Worm (Caenorhabditis elegans) whole organism, L1 larva: ENCODE data around the gene act-5.

Experiments
- C16A3.4 ChIP-seq: fragments of 150-350 bp; optimal IDR thresholded peaks from 2 replicates; lab custom pipeline; 2014; ENCODE audit warnings: missing biosample characterization, missing genetic modification characterization
- F16B12.6 ChIP-seq: fragments of 150-350 bp; optimal IDR thresholded peaks from 2 replicates; lab custom pipeline; 2014; ENCODE audit warnings: missing biosample characterization, missing genetic modification characterization
- alr-1 ChIP-seq: fragments of 200-800 bp; sonication (Bioruptor generic); optimal IDR thresholded peaks from 2 replicates; lab custom pipeline; 2018; ENCODE audit warnings: borderline replicate concordance, mild to moderate bottlenecking, missing genetic modification characterization, missing compliant biosample characterization
- aly-2 ChIP-seq: fragments of 150-350 bp; optimal IDR thresholded peaks from 2 replicates; lab custom pipeline; 2014; ENCODE audit warnings: missing biosample characterization, missing genetic modification characterization
- ama-1 ChIP-seq: fragments of 150-350 bp; optimal IDR thresholded peaks from 2 replicates; lab custom pipeline; 2014
- ceh-8 ChIP-seq: fragments of 200-800 bp; sonication (Bioruptor generic); optimal IDR thresholded peaks from 2 replicates; lab custom pipeline; 2018; ENCODE audit warnings: mild to moderate bottlenecking, missing genetic modification characterization, moderate library complexity, missing compliant biosample characterization
- ceh-82 ChIP-seq, 3 experiments: fragments of 150-350 bp in 1 of 3; sonication (generic microtip) in 2 of 3; optimal IDR thresholded peaks; 2 replicates each; lab custom pipeline; 2014 to 2017; ENCODE audit warnings: missing biosample characterization in 3 of 3, missing genetic modification characterization in 3 of 3
- ceh-88 ChIP-seq: fragments of 200-800 bp; sonication (Bioruptor generic); IDR thresholded peaks from 2 replicates; pipeline ENCODE4 v1.3.6; 2022; ENCODE audit warnings: missing genetic modification characterization, missing compliant biosample characterization
- dpl-1 ChIP-seq, 3 experiments: fragments of 150-350 bp in 2 of 3; sonication (generic microtip) in 1 of 3; optimal IDR thresholded peaks; 2 replicates each; lab custom pipeline; 2014 to 2017; ENCODE audit warnings: missing biosample characterization in 3 of 3, missing genetic modification characterization in 3 of 3, missing genetic modification reagents in 3 of 3
- efl-1 ChIP-seq, 4 experiments: fragments of 150-350 bp; optimal IDR thresholded peaks in 3 of 4; peaks in 1 of 4; 1 replicate in 1 of 4; 2 replicates in 3 of 4; lab custom pipeline; 2014; ENCODE audit warnings: missing biosample characterization in 2 of 4, missing genetic modification characterization in 2 of 4, missing genetic modification reagents in 2 of 4
- elt-3 ChIP-seq, 6 experiments: fragments of 150-350 bp in 1 of 6; sonication (generic microtip); optimal IDR thresholded peaks; 2 replicates each; lab custom pipeline; 2017 to 2018; ENCODE audit warnings: missing biosample characterization in 6 of 6, missing genetic modification characterization in 6 of 6, inconsistent platforms in 1 of 6
- fos-1 ChIP-seq: fragments of 150-350 bp; optimal IDR thresholded peaks from 2 replicates; lab custom pipeline; 2014; ENCODE audit warnings: missing biosample characterization, missing genetic modification characterization
- grh-1 ChIP-seq: fragments of 200-800 bp; sonication (Bioruptor generic); IDR thresholded peaks from 2 replicates; pipeline ENCODE4 v1.3.6; 2022; ENCODE audit warnings: missing genetic modification reagents, missing genetic modification characterization, missing compliant biosample characterization
- hlh-17 ChIP-seq: fragments of 200-800 bp; sonication (Bioruptor generic); optimal IDR thresholded peaks from 2 replicates; lab custom pipeline; 2018; ENCODE audit warnings: missing genetic modification characterization, mild to moderate bottlenecking, missing compliant biosample characterization, moderate library complexity, borderline replicate concordance
- hlh-4 ChIP-seq: sonication (generic microtip); optimal IDR thresholded peaks from 2 replicates; lab custom pipeline; 2016; ENCODE audit warnings: mild to moderate bottlenecking, missing genetic modification characterization, missing compliant biosample characterization
- hpl-2 ChIP-seq: fragments of 150-350 bp; optimal IDR thresholded peaks from 2 replicates; lab custom pipeline; 2014; ENCODE audit warnings: missing biosample characterization, missing genetic modification reagents, missing genetic modification characterization
- irx-1 ChIP-seq: sonication (generic microtip); optimal IDR thresholded peaks from 2 replicates; lab custom pipeline; 2016; ENCODE audit warnings: missing genetic modification characterization, missing compliant biosample characterization
- isw-1 ChIP-seq: fragments of 200-800 bp; sonication (Bioruptor generic); IDR thresholded peaks from 2 replicates; pipeline ENCODE4 v1.3.6; 2022; ENCODE audit warnings: missing genetic modification characterization, missing compliant biosample characterization
- lin-13 ChIP-seq: fragments of 150-350 bp; optimal IDR thresholded peaks from 2 replicates; lab custom pipeline; 2014; ENCODE audit warnings: missing biosample characterization, missing genetic modification reagents, missing genetic modification characterization
- lin-14 ChIP-seq: fragments of 200-800 bp; sonication (Bioruptor generic); optimal IDR thresholded peaks from 2 replicates; lab custom pipeline; 2018; ENCODE audit warnings: mild to moderate bottlenecking, missing genetic modification characterization, moderate library complexity, missing compliant biosample characterization
- lin-15B ChIP-seq: fragments of 150-350 bp; sonication (generic microtip); optimal IDR thresholded peaks from 3 replicates; lab custom pipeline; 2014; ENCODE audit warnings: missing biosample characterization, missing genetic modification characterization
- lsy-2 ChIP-seq, 2 experiments: fragments of 150-350 bp; optimal IDR thresholded peaks; 2 replicates each; lab custom pipeline; 2014; ENCODE audit warnings: missing biosample characterization in 2 of 2, missing genetic modification characterization in 2 of 2
- mab-9 ChIP-seq: fragments of 200-800 bp; sonication (Bioruptor generic); IDR thresholded peaks from 2 replicates; pipeline ENCODE4 v1.3.6; 2022; ENCODE audit warnings: missing genetic modification reagents, missing genetic modification characterization, missing compliant biosample characterization
- mef-2 ChIP-seq: fragments of 150-350 bp; optimal IDR thresholded peaks from 2 replicates; lab custom pipeline; 2014; ENCODE audit warnings: missing biosample characterization, missing genetic modification characterization
- mep-1 ChIP-seq: fragments of 150-350 bp; optimal IDR thresholded peaks from 2 replicates; lab custom pipeline; 2014; ENCODE audit warnings: missing biosample characterization, missing genetic modification characterization
- nhr-11 ChIP-seq: fragments of 150-350 bp; optimal IDR thresholded peaks from 2 replicates; lab custom pipeline; 2014; ENCODE audit warnings: missing biosample characterization, missing genetic modification characterization
- nhr-19 ChIP-seq: fragments of 200-800 bp; sonication (Bioruptor generic); conservative IDR thresholded peaks from 2 replicates; pipeline ENCODE4 v1.3.6; 2022; ENCODE audit warnings: missing genetic modification characterization, missing compliant biosample characterization
- nhr-20 ChIP-seq: sonication (generic microtip); optimal IDR thresholded peaks from 2 replicates; lab custom pipeline; 2016; ENCODE audit warnings: mild to moderate bottlenecking, missing genetic modification characterization, missing compliant biosample characterization
- nhr-71 ChIP-seq: sonication (generic microtip); optimal IDR thresholded peaks from 2 replicates; lab custom pipeline; 2016; ENCODE audit warnings: mild to moderate bottlenecking, missing genetic modification characterization, moderate library complexity, missing compliant biosample characterization
- nhr-77 ChIP-seq: fragments of 150-350 bp; optimal IDR thresholded peaks from 2 replicates; lab custom pipeline; 2014; ENCODE audit warnings: missing biosample characterization, missing genetic modification characterization
- nhr-90 ChIP-seq: sonication (generic microtip); optimal IDR thresholded peaks from 2 replicates; lab custom pipeline; 2016; ENCODE audit warnings: mild to moderate bottlenecking, missing genetic modification characterization, missing compliant biosample characterization; ENCODE audit not compliant: poor library complexity
- pag-3 ChIP-seq: sonication (generic microtip); optimal IDR thresholded peaks from 2 replicates; lab custom pipeline; 2017; ENCODE audit warnings: missing genetic modification characterization, mild to moderate bottlenecking, missing compliant biosample characterization, antibody characterized with exemption, borderline replicate concordance; ENCODE audit not compliant: insufficient read depth
- rnt-1 ChIP-seq: sonication (generic microtip); optimal IDR thresholded peaks from 2 replicates; lab custom pipeline; 2016; ENCODE audit warnings: mild to moderate bottlenecking, missing genetic modification characterization, moderate library complexity, missing compliant biosample characterization
- skn-1 ChIP-seq: fragments of 150-350 bp; optimal IDR thresholded peaks from 2 replicates; lab custom pipeline; 2014; ENCODE audit warnings: missing biosample characterization, missing genetic modification characterization
- snpc-4 ChIP-seq: fragments of 150-350 bp; optimal IDR thresholded peaks from 2 replicates; lab custom pipeline; 2014; ENCODE audit warnings: missing biosample characterization, missing genetic modification characterization
- snu-23 ChIP-seq: sonication (generic microtip); optimal IDR thresholded peaks from 2 replicates; lab custom pipeline; 2016; ENCODE audit warnings: missing genetic modification characterization, missing compliant biosample characterization
- sptf-1 ChIP-seq: fragments of 150-350 bp; optimal IDR thresholded peaks from 2 replicates; lab custom pipeline; 2014; ENCODE audit warnings: missing biosample characterization, missing genetic modification characterization
- swsn-7 ChIP-seq: sonication (generic microtip); optimal IDR thresholded peaks from 2 replicates; lab custom pipeline; 2016; ENCODE audit warnings: missing genetic modification characterization, missing compliant biosample characterization
- tbx-2 ChIP-seq: sonication (generic microtip); optimal IDR thresholded peaks from 2 replicates; lab custom pipeline; 2016; ENCODE audit warnings: missing genetic modification characterization, missing compliant biosample characterization
- tlp-1 ChIP-seq: fragments of 150-350 bp; optimal IDR thresholded peaks from 2 replicates; lab custom pipeline; 2014; ENCODE audit warnings: missing biosample characterization, missing genetic modification characterization
- unc-130 ChIP-seq: fragments of 150-350 bp; optimal IDR thresholded peaks from 2 replicates; lab custom pipeline; 2017; ENCODE audit warnings: missing biosample characterization, missing genetic modification characterization, inconsistent platforms
- unc-30 ChIP-seq: sonication (generic microtip); optimal IDR thresholded peaks from 2 replicates; lab custom pipeline; 2017; ENCODE audit warnings: missing biosample characterization, missing genetic modification characterization
- unc-62 ChIP-seq: fragments of 150-350 bp; optimal IDR thresholded peaks from 2 replicates; lab custom pipeline; 2014; ENCODE audit warnings: missing biosample characterization, missing genetic modification reagents, missing genetic modification characterization
- unc-86 ChIP-seq: sonication (generic microtip); optimal IDR thresholded peaks from 2 replicates; lab custom pipeline; 2016; ENCODE audit warnings: missing genetic modification characterization, missing compliant biosample characterization
- unc-98 ChIP-seq: fragments of 200-800 bp; sonication (Bioruptor generic); IDR thresholded peaks from 2 replicates; pipeline ENCODE4 v1.3.6; 2022; ENCODE audit warnings: missing genetic modification characterization, missing compliant biosample characterization
- vab-15 ChIP-seq: sonication (generic microtip); optimal IDR thresholded peaks from 2 replicates; lab custom pipeline; 2017; ENCODE audit warnings: missing genotype, mild to moderate bottlenecking, missing genetic modification characterization, missing compliant biosample characterization
- xbp-1 ChIP-seq: sonication (generic microtip); optimal IDR thresholded peaks from 2 replicates; lab custom pipeline; 2016; ENCODE audit warnings: missing genetic modification characterization, missing compliant biosample characterization
- ztf-11 ChIP-seq, 2 experiments: sonication (generic microtip); optimal IDR thresholded peaks; 2 replicates each; lab custom pipeline; 2016 to 2017; ENCODE audit warnings: missing genetic modification characterization in 2 of 2, missing biosample characterization in 1 of 2, missing compliant biosample characterization in 1 of 2

The act-5 gene

DNA sequence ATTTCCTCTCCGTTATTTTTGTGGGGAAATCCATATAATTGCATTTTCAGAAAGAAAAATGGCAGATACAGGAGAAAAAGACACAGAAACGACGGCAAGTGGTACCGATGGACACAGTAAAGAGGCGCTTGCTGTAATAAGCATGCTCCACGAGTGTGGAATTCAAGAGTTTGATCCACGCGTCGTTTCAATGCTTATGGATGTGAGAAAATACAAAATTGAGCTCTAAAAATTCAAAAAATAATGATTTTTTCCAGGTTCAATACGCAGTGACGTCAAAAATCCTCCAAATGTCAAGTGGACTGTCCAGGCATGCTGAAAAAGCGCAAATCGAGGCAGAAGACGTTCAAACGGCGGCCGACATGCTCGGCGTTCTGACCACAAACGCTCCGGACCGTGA is 18.4 kb upstream of the act-5 start, which contains the start of gene taf-9:
Gene taf-9 (plus strand): TSS at position 51 of the 400 bp plus-strand sequence.
- TF ChIP-seq ztf-11 (tag; optimal IDR thresholded peaks at IDR 0.05; lab: Kevin White, UChicago) (peak in 1 of 2 experiments; percentile 6), snu-23 (no peak), pag-3 (tag; lab: Kevin White, UChicago) (no peak)

DNA sequence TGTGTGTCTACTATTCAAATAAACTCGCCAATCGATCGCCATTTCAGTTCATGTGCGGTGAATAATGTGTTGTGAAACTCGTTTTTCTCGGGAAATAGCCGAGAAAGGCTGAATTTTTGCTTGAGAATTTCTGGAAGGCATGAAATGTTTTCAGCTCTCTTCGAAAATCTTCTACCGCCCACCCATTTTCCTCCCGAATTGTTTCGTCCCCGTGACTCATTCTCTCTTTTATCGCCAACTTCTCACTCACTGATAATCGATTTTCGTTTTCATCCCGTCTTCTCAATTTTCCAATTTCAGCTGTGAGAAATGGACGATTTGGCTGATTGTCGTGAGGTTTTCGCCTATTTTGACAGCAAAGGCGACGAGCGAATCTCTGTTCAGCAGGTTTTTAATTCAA is 17.1 kb upstream of the act-5 start, which contains the start of gene mlc-5:
Gene mlc-5 (plus strand): TSS at position 301 of the 400 bp plus-strand sequence.
- TF ChIP-seq nhr-20 (tag; lab: Kevin White, UChicago) (no peak), sptf-1 (tag; lab: Kevin White, UChicago) (no peak), irx-1 (no peak), mef-2 (tag; lab: Kevin White, UChicago) (no peak), hpl-2 (GFP tag; lab: Kevin White, UChicago) (no peak), vab-15 (no peak), ceh-88 (GFP tag; lab: Robert Waterston, UW) (no peak), nhr-77 (no peak)

DNA sequence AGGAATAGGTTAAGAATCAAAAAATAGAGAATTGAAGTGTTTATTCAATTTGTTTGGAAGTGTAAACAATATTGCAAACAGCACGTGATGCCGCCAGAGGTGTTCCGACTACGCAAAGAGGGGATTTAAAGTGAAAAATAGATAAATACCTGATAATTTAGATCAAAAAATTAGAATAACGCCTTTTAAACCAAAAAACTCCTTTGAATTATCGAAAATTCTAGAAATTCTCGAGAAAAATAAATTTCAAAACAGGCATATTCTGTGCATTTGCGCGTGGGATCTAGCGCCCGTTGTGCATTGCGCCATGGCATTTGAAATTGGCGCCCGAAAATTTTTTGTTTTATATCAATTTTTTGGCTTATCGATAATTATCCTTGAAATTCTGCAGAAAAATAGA is 16.4 kb upstream of the act-5 start, which contains the start of gene hip-1:
Gene hip-1 (minus strand): TSS at position 225 of the 400 bp plus-strand sequence.
- peak; percentile 61 for TF ChIP-seq unc-130 (tag; lab: Kevin White, UChicago)
- TF ChIP-seq nhr-77: no peak
- TF ChIP-seq nhr-71: peak; percentile 67
- TF ChIP-seq lsy-2 (tag; optimal IDR thresholded peaks at IDR 0.05; lab: Kevin White, UChicago): peak; percentile 58 to 70
- peak; percentile 7 for TF ChIP-seq rnt-1
- peak; percentile 74 to 85 (median 75) for TF ChIP-seq dpl-1 (GFP tag; optimal IDR thresholded peaks at IDR 0.05; lab: Kevin White, UChicago)
- no peak for TF ChIP-seq tlp-1 (tag; lab: Kevin White, UChicago)
- no peak for TF ChIP-seq unc-30
- peak; percentile 18 to 45 (median 29) for TF ChIP-seq ceh-82 (tag; optimal IDR thresholded peaks at IDR 0.05; lab: Kevin White, UChicago)
- peak; percentile 49 for TF ChIP-seq swsn-7 (tag; lab: Kevin White, UChicago)
- TF ChIP-seq unc-62 (GFP tag; lab: Kevin White, UChicago): no peak
- peak; percentile 35 for TF ChIP-seq lin-15B (tag; lab: Kevin White, UChicago)
- no peak for TF ChIP-seq isw-1
- TF ChIP-seq fos-1 (tag; lab: Kevin White, UChicago): no peak
- TF ChIP-seq nhr-90 (tag; lab: Kevin White, UChicago): peak; percentile 39
- TF ChIP-seq xbp-1 (tag; lab: Kevin White, UChicago): peak; percentile 54
- peak; percentile 64 for TF ChIP-seq lin-14 (GFP tag; lab: Kevin White, UChicago)
- TF ChIP-seq lin-13: peak; percentile 49
- TF ChIP-seq nhr-11: no peak
- no peak for TF ChIP-seq grh-1 (GFP tag; lab: Robert Waterston, UW)
- peak; percentile 41 for TF ChIP-seq tbx-2 (tag; lab: Kevin White, UChicago)
- TF ChIP-seq vab-15: no peak
- no peak for TF ChIP-seq aly-2 (tag; lab: Kevin White, UChicago)
- TF ChIP-seq C16A3.4 (tag; lab: Kevin White, UChicago): peak; percentile 34
- no peak for TF ChIP-seq hlh-17 (GFP tag; lab: Kevin White, UChicago)
- TF ChIP-seq mep-1 (tag; lab: Kevin White, UChicago): peak; percentile 79
- TF ChIP-seq elt-3 (tag; optimal IDR thresholded peaks at IDR 0.05; lab: Kevin White, UChicago): no peak
- peak; percentile 53 to 72 for TF ChIP-seq efl-1 (optimal IDR thresholded peaks at IDR 0.05; lab: Kevin White, UChicago)
- peak; percentile 85 to 97 for TF ChIP-seq efl-1 (GFP tag; optimal IDR thresholded peaks at IDR 0.05 in 1 of 2; lab: Kevin White, UChicago)
- no peak for TF ChIP-seq ceh-8 (GFP tag; lab: Kevin White, UChicago)
- peak; percentile 93 for TF ChIP-seq F16B12.6
- TF ChIP-seq unc-98 (GFP tag; lab: Robert Waterston, UW): no peak
- TF ChIP-seq nhr-19 (GFP tag; lab: Robert Waterston, UW): peak; percentile 43
- peak; percentile 12 for TF ChIP-seq unc-86 (tag; lab: Kevin White, UChicago)
- no peak for TF ChIP-seq hpl-2 (GFP tag; lab: Kevin White, UChicago)
- no peak for TF ChIP-seq mab-9
- TF ChIP-seq nhr-20 (tag; lab: Kevin White, UChicago): peak; percentile 48
- TF ChIP-seq ama-1 (lab: Kevin White, UChicago): no peak
- TF ChIP-seq hlh-4 (tag; lab: Kevin White, UChicago): no peak
- peak; percentile 78 for TF ChIP-seq snu-23
- TF ChIP-seq skn-1 (tag; lab: Kevin White, UChicago): peak; percentile 75
- TF ChIP-seq snpc-4: peak; percentile 30
- no peak for TF ChIP-seq alr-1 (tag; lab: Kevin White, UChicago)
